ENCODE assay signal across 5 worm cellular contexts in genomic region chrV:14633319-14633718, ce11.
TF ChIP-seq lines count a peak whose summit lies in the region.

No protein-coding gene starts in this region.

TF ChIP-seq in whole organism, L1 larva, 84 proteins besides CTCF, POLR2A, EP300 and RAD21:
- TF ChIP-seq tlp-1 (tag; optimal IDR thresholded peaks at IDR 0.05; lab: Kevin White, UChicago) (no peak), C34B4.2 (tag; optimal IDR thresholded peaks at IDR 0.05; lab: Kevin White, UChicago) (no peak), mab-9 (GFP tag; IDR thresholded peaks at IDR 0.05; lab: Robert Waterston, UW) (0 out of 2 replicates have a peak, but pooled peaks have one; percentile 24), efl-1 (optimal IDR thresholded peaks at IDR 0.05; lab: Kevin White, UChicago) (no peak), efl-1 (GFP tag; optimal IDR thresholded peaks at IDR 0.05 in 1 of 2; lab: Kevin White, UChicago) (peak in 1 of 2 experiments; percentile 64), blmp-1 (tag; optimal IDR thresholded peaks at IDR 0.05; lab: Kevin White, UChicago) (peak; percentile 95), sup-37 (GFP tag; optimal IDR thresholded peaks at IDR 0.05; lab: Kevin White, UChicago) (no peak), nhr-71 (tag; optimal IDR thresholded peaks at IDR 0.05; lab: Kevin White, UChicago) (no peak), nhr-90 (tag; optimal IDR thresholded peaks at IDR 0.05; lab: Kevin White, UChicago; ENCODE audit: poor library complexity) (no peak), lin-14 (GFP tag; optimal IDR thresholded peaks at IDR 0.05; lab: Kevin White, UChicago) (peak; percentile 49), irx-1 (tag; optimal IDR thresholded peaks at IDR 0.05; lab: Kevin White, UChicago) (no peak), sptf-1 (tag; optimal IDR thresholded peaks at IDR 0.05; lab: Kevin White, UChicago) (no peak), nhr-85 (tag; lab: Kevin White, UChicago) (peak; percentile 54), lin-35 (GFP tag; optimal IDR thresholded peaks at IDR 0.05; lab: Kevin White, UChicago) (no peak), lin-13 (GFP tag; optimal IDR thresholded peaks at IDR 0.05; lab: Kevin White, UChicago) (no peak)
TF ChIP-seq in whole organism, L1 larva: peak in this region for 5.

TF ChIP-seq in whole organism, L2 larva, 48 proteins besides CTCF, POLR2A, EP300 and RAD21:
- TF ChIP-seq gmeb-1 (tag; optimal IDR thresholded peaks at IDR 0.05; lab: Kevin White, UChicago) (no peak), nhr-23 (tag; optimal IDR thresholded peaks at IDR 0.05; lab: Kevin White, UChicago) (no peak), nhr-12 (tag; optimal IDR thresholded peaks at IDR 0.05; lab: Kevin White, UChicago) (no peak), sma-9 (GFP tag; optimal IDR thresholded peaks at IDR 0.05; lab: Kevin White, UChicago) (peak; percentile 27), sma-9 (tag; optimal IDR thresholded peaks at IDR 0.05; lab: Kevin White, UChicago) (no peak), sma-3 (GFP tag; optimal IDR thresholded peaks at IDR 0.05; lab: Kevin White, UChicago) (peak; percentile 17), zag-1 (tag; optimal IDR thresholded peaks at IDR 0.05; lab: Kevin White, UChicago) (no peak), blmp-1 (tag; optimal IDR thresholded peaks at IDR 0.05; lab: Kevin White, UChicago; ENCODE audit: insufficient read depth) (peak; percentile 81), lsy-2 (tag; optimal IDR thresholded peaks at IDR 0.05; lab: Kevin White, UChicago) (no peak), F13H6.1 (tag; optimal IDR thresholded peaks at IDR 0.05; lab: Kevin White, UChicago) (no peak)

TF ChIP-seq in whole organism, L3 larva, 47 proteins besides CTCF, POLR2A, EP300 and RAD21:
- TF ChIP-seq egl-5 (tag; optimal IDR thresholded peaks at IDR 0.05; lab: Kevin White, UChicago) = no peak
- peak; percentile 14 for TF ChIP-seq nhr-23 (tag; optimal IDR thresholded peaks at IDR 0.05; lab: Kevin White, UChicago)
- no peak for TF ChIP-seq fkh-10 (GFP tag; optimal IDR thresholded peaks at IDR 0.05; lab: Kevin White, UChicago)

TF ChIP-seq in whole organism, L4 larva, 104 proteins besides CTCF, POLR2A, EP300 and RAD21:
- peak; percentile 43 for TF ChIP-seq hlh-30 (tag; optimal IDR thresholded peaks at IDR 0.05; lab: Kevin White, UChicago; ENCODE audit: insufficient read depth)
- no peak for TF ChIP-seq ZK337.2 (GFP tag; IDR thresholded peaks at IDR 0.05; lab: Robert Waterston, UW)
- no peak for TF ChIP-seq ceh-82 (tag; optimal IDR thresholded peaks at IDR 0.05; lab: Kevin White, UChicago)
- TF ChIP-seq nhr-102 (tag; optimal IDR thresholded peaks at IDR 0.05; lab: Kevin White, UChicago) = no peak
- peak in 1 of 2 experiments; percentile 29 for TF ChIP-seq mdl-1 (tag; optimal IDR thresholded peaks at IDR 0.05; lab: Kevin White, UChicago)
- peak; percentile 17; the same call in 1 of the 2 replicates for TF ChIP-seq dmd-6 (GFP tag; IDR thresholded peaks at IDR 0.05; lab: Robert Waterston, UW)
- peak in 1 of 2 experiments; percentile 60 for TF ChIP-seq unc-62 (GFP tag; optimal IDR thresholded peaks at IDR 0.05 in 1 of 2; lab: Kevin White, UChicago)
- TF ChIP-seq unc-62 (tag; optimal IDR thresholded peaks at IDR 0.05; lab: Kevin White, UChicago) = no peak
- peak; percentile 39 for TF ChIP-seq mxl-3 (GFP tag; optimal IDR thresholded peaks at IDR 0.05; lab: Kevin White, UChicago)
- TF ChIP-seq nhr-28 (tag; optimal IDR thresholded peaks at IDR 0.05; lab: Kevin White, UChicago) = peak; percentile 30

TF ChIP-seq in whole organism, young adult, 124 proteins besides CTCF, POLR2A, EP300 and RAD21:
- no peak for TF ChIP-seq C17E4.6 (GFP tag; IDR thresholded peaks at IDR 0.05; lab: Robert Waterston, UW)
- peak; percentile 11 for TF ChIP-seq lin-40 (tag; optimal IDR thresholded peaks at IDR 0.05; lab: Kevin White, UChicago)
